Worm (Caenorhabditis elegans) whole organism, dauer: ENCODE results near the gene ZC262.2.

ENCODE experiments used
- unc-62 ChIP-seq: sonication (generic microtip); optimal IDR thresholded peaks from 2 replicates; lab custom pipeline; 2017; ENCODE audit warnings: missing biosample characterization, missing genetic modification reagents, missing genetic modification characterization

ZC262.2 gene

ce11 chrIII:8354644-8355461 lies 23.0 kb downstream of the ZC262.2 start, which contains the start of gene unc-116:
Gene unc-116 (minus strand): TSS chrIII:8355174.
- TF ChIP-seq unc-62, result no peak

ce11 chrIII:8355462-8355815 lies 23.6 kb downstream of the ZC262.2 start:
- no peak for TF ChIP-seq unc-62

- no peak for TF ChIP-seq unc-62
These were observed 24.6 kb downstream of the ZC262.2 start for ce11 chrIII:8356407-8356881.

- no peak for TF ChIP-seq unc-62
These were observed 26.4 kb downstream of the ZC262.2 start, which contains the start of the genes R05D3.8 and rfp-1 for ce11 chrIII:8358213-8358672. Gene R05D3.8 (minus strand): TSS chrIII:8358327. Gene rfp-1 (plus strand): TSS chrIII:8358622.

- TF ChIP-seq unc-62, result no peak
These were observed 31.6 kb downstream of the ZC262.2 start, which contains the start of gene R05D3.3 for ce11 chrIII:8363253-8364061. Gene R05D3.3 (plus strand): TSS chrIII:8364011.

ce11 chrIII:8368619-8369018 lies 36.8 kb downstream of the ZC262.2 start, which contains the start of gene R05D3.9:
Gene R05D3.9 (minus strand): TSS chrIII:8368719.
- TF ChIP-seq unc-62, result no peak

ce11 chrIII:8369172-8369571 lies 37.3 kb downstream of the ZC262.2 start:
- no peak for TF ChIP-seq unc-62

ce11 chrIII:8370188-8370587 lies 38.3 kb downstream of the ZC262.2 start:
- TF ChIP-seq unc-62, result no peak

ce11 chrIII:8370846-8371257 lies 39.0 kb downstream of the ZC262.2 start:
- TF ChIP-seq unc-62, result no peak

- no peak for TF ChIP-seq unc-62
These were observed 39.9 kb downstream of the ZC262.2 start, which contains the start of gene lmbr-1 for ce11 chrIII:8371595-8372305. Gene lmbr-1 (plus strand): TSS chrIII:8372255.

- no peak for TF ChIP-seq unc-62
These were observed 43.1 kb downstream of the ZC262.2 start, which contains the start of gene met-2 for ce11 chrIII:8375000-8375399. Gene met-2 (plus strand): TSS chrIII:8375300.

- TF ChIP-seq unc-62, result no peak
These were observed 48.8 kb downstream of the ZC262.2 start, which contains the start of gene R05D3.12 for ce11 chrIII:8380645-8381044. Gene R05D3.12 (plus strand): TSS chrIII:8380945.
